Fruit fly (Drosophila melanogaster): Measurements from ENCODE around the gene CG31296.

dm6 chr3R:15507760-15508159, 23.5 kb downstream of the CG31296 start:
- no peak for TF ChIP-seq pad (GFP tag; optimal IDR thresholded peaks at IDR 0.05)
- TF ChIP-seq CG7045 (GFP tag; optimal IDR thresholded peaks at IDR 0.05): no peak
- TF ChIP-seq Hr96 (GFP tag; optimal IDR thresholded peaks at IDR 0.05): no peak
- TF ChIP-seq cnc (optimal IDR thresholded peaks at IDR 0.05): no peak
- TF ChIP-seq cic (GFP tag; optimal IDR thresholded peaks at IDR 0.05): no peak
- no peak for TF ChIP-seq CG14711 (tag; optimal IDR thresholded peaks at IDR 0.05)
- TF ChIP-seq Mnt (GFP tag; optimal IDR thresholded peaks at IDR 0.05): no peak
- TF ChIP-seq CG1620 (GFP tag; optimal IDR thresholded peaks at IDR 0.05): no peak
- TF ChIP-seq tj (GFP tag; optimal IDR thresholded peaks at IDR 0.05): no peak
- no peak for TF ChIP-seq bab1 (GFP tag; optimal IDR thresholded peaks at IDR 0.05)
- TF ChIP-seq toe (GFP tag; optimal IDR thresholded peaks at IDR 0.05): no peak
- TF ChIP-seq kay (GFP tag; ENCODE audit: borderline replicate concordance): peak; percentile 53
- TF ChIP-seq CG11617 (GFP tag; optimal IDR thresholded peaks at IDR 0.05): no peak

All from whole organism, adult.